Fruit fly (Drosophila melanogaster): Measurements from ENCODE around the gene Cog3.

DNA sequence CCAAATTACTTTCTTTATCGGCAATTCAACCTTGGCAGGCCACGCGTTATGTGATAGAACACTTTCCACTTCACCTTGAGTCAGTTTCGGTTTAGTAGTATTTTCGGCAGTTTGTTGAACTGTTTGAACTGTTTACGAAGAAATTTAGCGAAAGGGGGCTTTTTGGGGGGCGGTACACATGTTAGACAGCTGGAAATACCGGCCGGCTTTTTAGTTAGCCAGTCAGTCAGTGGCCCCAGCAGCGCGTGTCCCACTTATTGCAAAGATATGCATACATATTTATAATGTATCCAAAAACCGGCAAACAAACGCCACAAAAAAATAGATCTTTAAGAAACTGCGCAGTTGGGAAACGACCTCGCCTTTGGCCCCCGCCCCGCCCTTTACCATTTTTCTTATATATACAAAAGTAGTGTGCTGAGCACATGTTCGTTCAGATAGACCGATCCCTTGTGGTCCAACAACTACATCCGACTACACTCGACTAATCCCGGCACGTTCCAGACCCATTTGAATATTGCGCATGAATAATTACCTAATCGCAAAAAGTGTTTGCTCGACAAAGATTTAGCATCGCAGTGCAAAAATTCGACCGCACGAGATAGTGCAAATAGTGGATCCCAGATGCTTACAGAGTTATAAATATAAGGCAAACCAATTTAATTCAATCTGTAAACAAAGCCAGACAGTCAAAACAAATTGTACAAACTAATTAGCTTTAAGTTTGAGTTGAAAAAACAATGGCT, 23.0 kb upstream of the Cog3 start:
- no peak for TF ChIP-seq CG13204 (GFP tag; optimal IDR thresholded peaks at IDR 0.05)
- TF ChIP-seq CG34367 (tag; optimal IDR thresholded peaks at IDR 0.05), result no peak
- no peak for TF ChIP-seq CG14655 (GFP tag; optimal IDR thresholded peaks at IDR 0.05)
- no peak for TF ChIP-seq CG10348 (GFP tag; IDR thresholded peaks at IDR 0.05)
- peak; percentile 17 for TF ChIP-seq EcR (GFP tag; optimal IDR thresholded peaks at IDR 0.05)
- no peak for TF ChIP-seq fd96Ca (GFP tag; IDR thresholded peaks at IDR 0.05)
- no peak for TF ChIP-seq Snoo (tag; optimal IDR thresholded peaks at IDR 0.05)
- TF ChIP-seq CG8159 (tag; optimal IDR thresholded peaks at IDR 0.05), result no peak
- TF ChIP-seq CG32121 (GFP tag; IDR thresholded peaks at IDR 0.05), result no peak
- TF ChIP-seq CG17806 (tag; optimal IDR thresholded peaks at IDR 0.05), result no peak
- no peak for TF ChIP-seq D1 (tag; optimal IDR thresholded peaks at IDR 0.05)
- no peak for TF ChIP-seq CG9948 (tag; optimal IDR thresholded peaks at IDR 0.05)
- no peak for TF ChIP-seq Pif1B (GFP tag; optimal IDR thresholded peaks at IDR 0.05)
- TF ChIP-seq CG8301 (tag; optimal IDR thresholded peaks at IDR 0.05), result no peak
